Fruit fly (Drosophila melanogaster) whole organism, embryonic: ENCODE results near the gene CG10481.
A peak's percentile ranks its signal among the peaks of the same experiment; 100 is the strongest.

Experiments
- ATbp ChIP-seq: fragments of 200-800 bp; sonication (Bioruptor generic); optimal IDR thresholded peaks from 2 replicates; lab custom pipeline; 2017; ENCODE audit warnings: missing biosample characterization, mild to moderate bottlenecking, missing genetic modification characterization, missing genetic modification reagents
- BEAF-32 ChIP-seq: fragments of 200-800 bp; sonication (Bioruptor generic); optimal IDR thresholded peaks from 3 replicates; lab custom pipeline; 2017; ENCODE audit warnings: missing biosample characterization, missing genetic modification characterization, mild to moderate bottlenecking, moderate library complexity, missing genetic modification reagents
- CG11085 ChIP-seq: fragments of 200-800 bp; sonication (Bioruptor generic); IDR thresholded peaks from 2 replicates; pipeline ENCODE4 v1.3.6; 2022; ENCODE audit warnings: missing biosample characterization, missing genetic modification characterization
- CG12071 ChIP-seq: fragments of 200-800 bp; sonication (Bioruptor generic); optimal IDR thresholded peaks from 3 replicates; lab custom pipeline; 2018; ENCODE audit warnings: missing biosample characterization, mild to moderate bottlenecking, missing genetic modification characterization
- CG12155 ChIP-seq: fragments of 200-800 bp; sonication (Bioruptor generic); optimal IDR thresholded peaks from 3 replicates; lab custom pipeline; 2016; ENCODE audit warnings: missing biosample characterization, missing genetic modification characterization
- CG12299 ChIP-seq: fragments of 200-800 bp; sonication (Bioruptor generic); optimal IDR thresholded peaks from 2 replicates; lab custom pipeline; 2018; ENCODE audit warnings: missing biosample characterization, mild to moderate bottlenecking, missing genetic modification characterization
- CG14050 ChIP-seq: fragments of 200-800 bp; sonication (Bioruptor generic); IDR thresholded peaks from 3 replicates; pipeline ENCODE4 v1.3.6; 2022; ENCODE audit warnings: missing biosample characterization, missing genetic modification characterization
- CG15011 ChIP-seq: fragments of 200-800 bp; sonication (Bioruptor generic); optimal IDR thresholded peaks from 3 replicates; lab custom pipeline; 2018; ENCODE audit warnings: missing biosample characterization, mild to moderate bottlenecking, missing genetic modification characterization
- CG1647 ChIP-seq: fragments of 200-800 bp; sonication (Bioruptor generic); optimal IDR thresholded peaks from 3 replicates; lab custom pipeline; 2016; ENCODE audit warnings: missing biosample characterization, missing genetic modification characterization
- CG2129 ChIP-seq: fragments of 200-800 bp; sonication (Bioruptor generic); IDR thresholded peaks from 2 replicates; pipeline ENCODE4 v1.3.6; 2022; ENCODE audit warnings: missing biosample characterization, missing genetic modification characterization; ENCODE audit not compliant: partially characterized antibody
- CG2712 ChIP-seq: fragments of 200-800 bp; optimal IDR thresholded peaks from 3 replicates; lab custom pipeline; 2019; ENCODE audit warnings: missing biosample characterization, mild to moderate bottlenecking, missing genetic modification characterization, moderate library complexity
- CG4360 ChIP-seq: fragments of 200-800 bp; sonication (Bioruptor generic); IDR thresholded peaks from 2 replicates; pipeline ENCODE4 v1.3.6; 2022; ENCODE audit warnings: missing biosample characterization, missing genetic modification characterization
- CG4617 ChIP-seq: fragments of 200-800 bp; sonication (Bioruptor generic); optimal IDR thresholded peaks from 3 replicates; lab custom pipeline; 2016; ENCODE audit warnings: missing biosample characterization, missing genetic modification characterization, borderline replicate concordance
- CG4730 ChIP-seq: fragments of 200-800 bp; sonication (Bioruptor generic); IDR thresholded peaks from 2 replicates; pipeline ENCODE4 v1.3.6; 2022; ENCODE audit warnings: missing biosample characterization, missing genetic modification characterization
- CG4854 ChIP-seq: fragments of 200-800 bp; sonication (Bioruptor generic); optimal IDR thresholded peaks from 2 replicates; lab custom pipeline; 2016; ENCODE audit warnings: missing biosample characterization, missing genetic modification characterization, inconsistent platforms
- CG7745 ChIP-seq: fragments of 200-800 bp; sonication (Bioruptor generic); optimal IDR thresholded peaks from 2 replicates; lab custom pipeline; 2018; ENCODE audit warnings: missing biosample characterization, mild to moderate bottlenecking, missing genetic modification characterization, moderate library complexity
- CG8359 ChIP-seq: fragments of 200-800 bp; sonication (Bioruptor generic); optimal IDR thresholded peaks from 2 replicates; lab custom pipeline; 2017; ENCODE audit warnings: missing biosample characterization, mild to moderate bottlenecking, missing genetic modification characterization, borderline replicate concordance
- CTCF ChIP-seq: fragments of 200-800 bp; sonication (Bioruptor generic); optimal IDR thresholded peaks from 2 replicates; lab custom pipeline; 2017; ENCODE audit warnings: missing biosample characterization, mild to moderate bottlenecking, missing genetic modification characterization, moderate library complexity
- Dek ChIP-seq: fragments of 200-800 bp; sonication (Bioruptor generic); optimal IDR thresholded peaks from 3 replicates; lab custom pipeline; 2019; ENCODE audit warnings: missing biosample characterization, mild to moderate bottlenecking, missing genetic modification characterization, moderate library complexity
- Ets65A ChIP-seq: fragments of 200-800 bp; sonication (Bioruptor generic); peaks from one replicate; lab custom pipeline; 2016; ENCODE audit warnings: missing biosample characterization, missing genetic modification characterization
- Ets97D ChIP-seq: fragments of 200-800 bp; sonication (Bioruptor generic); optimal IDR thresholded peaks from 3 replicates; lab custom pipeline; 2016; ENCODE audit warnings: missing biosample characterization, missing genetic modification characterization
- H2.0 ChIP-seq: fragments of 200-800 bp; sonication (Bioruptor generic); IDR thresholded peaks from 2 replicates; pipeline ENCODE4 v1.3.6; 2022; ENCODE audit warnings: missing biosample characterization, missing genetic modification characterization
- Hr39 ChIP-seq: fragments of >200 bp; optimal IDR thresholded peaks from 2 replicates; lab custom pipeline; 2017
- Hr51 ChIP-seq, 2 experiments: fragments of 200-800 bp; sonication (Bioruptor generic); optimal IDR thresholded peaks; 2 replicates in 1 of 2; 3 replicates in 1 of 2; lab custom pipeline; 2016 to 2018; ENCODE audit warnings: missing biosample characterization in 2 of 2, missing genetic modification characterization in 2 of 2, mild to moderate bottlenecking in 1 of 2, moderate library complexity in 1 of 2
- Lpt ChIP-seq: fragments of >200 bp; optimal IDR thresholded peaks from 2 replicates; lab custom pipeline; 2018; ENCODE audit warnings: missing biosample characterization, missing genetic modification characterization
- MTF-1 ChIP-seq: fragments of 200-800 bp; sonication (Bioruptor generic); optimal IDR thresholded peaks from 2 replicates; lab custom pipeline; 2018; ENCODE audit warnings: missing biosample characterization, mild to moderate bottlenecking, missing genetic modification characterization, borderline replicate concordance
- Scr ChIP-seq: fragments of 200-800 bp; sonication (Bioruptor generic); IDR thresholded peaks from 2 replicates; pipeline ENCODE4 v1.3.6; 2022; ENCODE audit warnings: missing biosample characterization, missing genetic modification characterization; ENCODE audit not compliant: partially characterized antibody
- Sin3A ChIP-seq: fragments of >200 bp; optimal IDR thresholded peaks from 2 replicates; lab custom pipeline; 2018
- Sry-β ChIP-seq: fragments of 200-800 bp; sonication (Bioruptor generic); optimal IDR thresholded peaks from 2 replicates; lab custom pipeline; 2018; ENCODE audit warnings: missing biosample characterization, mild to moderate bottlenecking, missing genetic modification characterization, moderate library complexity
- Trl ChIP-seq, 3 experiments: fragments of >200 bp in 2 of 3; fragments of 200-800 bp in 1 of 3; sonication (Bioruptor generic) in 1 of 3; optimal IDR thresholded peaks; 2 replicates in 1 of 3; 3 replicates in 2 of 3; lab custom pipeline; 2016 to 2017; ENCODE audit warnings: missing biosample characterization in 1 of 3, missing genetic modification characterization in 1 of 3
- Usf ChIP-seq: fragments of 200-800 bp; sonication (Bioruptor generic); optimal IDR thresholded peaks from 2 replicates; lab custom pipeline; 2017; ENCODE audit warnings: missing genotype, missing biosample characterization, missing genetic modification characterization
- cg ChIP-seq: fragments of 200-800 bp; sonication (Bioruptor generic); optimal IDR thresholded peaks from 3 replicates; lab custom pipeline; 2019; ENCODE audit warnings: missing biosample characterization, mild to moderate bottlenecking, missing genetic modification characterization, moderate library complexity
- crol ChIP-seq: fragments of 200-800 bp; sonication (Bioruptor generic); IDR thresholded peaks from 2 replicates; pipeline ENCODE4 v1.3.6; 2022; ENCODE audit warnings: missing biosample characterization, missing genetic modification characterization
- danr ChIP-seq: fragments of 200-800 bp; sonication (Bioruptor generic); IDR thresholded peaks from 2 replicates; pipeline ENCODE4 v1.3.6; 2022; ENCODE audit warnings: missing biosample characterization, missing genetic modification characterization
- dmrt11E ChIP-seq: fragments of 200-800 bp; sonication (Bioruptor generic); optimal IDR thresholded peaks from 3 replicates; lab custom pipeline; 2018; ENCODE audit warnings: missing biosample characterization, mild to moderate bottlenecking, missing genetic modification characterization, moderate library complexity
- dpn ChIP-seq, 2 experiments: fragments of 200-800 bp; sonication (Bioruptor generic); optimal IDR thresholded peaks; 3 replicates each; lab custom pipeline; 2016; ENCODE audit warnings: missing biosample characterization in 2 of 2, missing genetic modification characterization in 2 of 2
- fu2 ChIP-seq: fragments of 200-800 bp; sonication (Bioruptor generic); optimal IDR thresholded peaks from 2 replicates; lab custom pipeline; 2016; ENCODE audit warnings: missing biosample characterization, missing genetic modification characterization
- gt ChIP-seq: fragments of 200-800 bp; sonication (Bioruptor generic); IDR thresholded peaks from 2 replicates; pipeline ENCODE4 v1.3.6; 2022; ENCODE audit warnings: missing biosample characterization, missing genetic modification characterization
- ham ChIP-seq: fragments of 200-800 bp; sonication (Bioruptor generic); IDR thresholded peaks from 2 replicates; pipeline ENCODE4 v1.3.6; 2022; ENCODE audit warnings: missing biosample characterization, missing genetic modification characterization
- ken ChIP-seq: fragments of 200-800 bp; sonication (Bioruptor generic); IDR thresholded peaks from 3 replicates; pipeline ENCODE4 v1.3.6; 2022; ENCODE audit warnings: missing biosample characterization, missing genetic modification characterization
- lbe ChIP-seq: fragments of 200-800 bp; sonication (Bioruptor generic); optimal IDR thresholded peaks from 2 replicates; lab custom pipeline; 2016; ENCODE audit warnings: missing biosample characterization, mild to moderate bottlenecking, missing genetic modification characterization
- lmd ChIP-seq: fragments of 200-800 bp; sonication (Bioruptor generic); IDR thresholded peaks from 2 replicates; pipeline ENCODE4 v1.3.6; 2022; ENCODE audit warnings: missing biosample characterization, missing genetic modification characterization
- pho ChIP-seq: fragments of 200-800 bp; sonication (Bioruptor generic); optimal IDR thresholded peaks from 2 replicates; lab custom pipeline; 2016; ENCODE audit warnings: missing biosample characterization, missing genetic modification characterization
- pnt ChIP-seq: fragments of 200-800 bp; sonication (Bioruptor generic); optimal IDR thresholded peaks from 3 replicates; lab custom pipeline; 2016; ENCODE audit warnings: missing biosample characterization, missing genetic modification characterization
- pum ChIP-seq: fragments of 200-800 bp; sonication (Bioruptor generic); optimal IDR thresholded peaks from 2 replicates; lab custom pipeline; 2016; ENCODE audit warnings: missing biosample characterization, missing genetic modification characterization
- scrt ChIP-seq: fragments of 200-800 bp; sonication (Bioruptor generic); optimal IDR thresholded peaks from 2 replicates; lab custom pipeline; 2018; ENCODE audit warnings: missing biosample characterization, mild to moderate bottlenecking, missing genetic modification characterization, moderate library complexity
- sisA ChIP-seq: fragments of 200-800 bp; sonication (Bioruptor generic); IDR thresholded peaks from 2 replicates; pipeline ENCODE4 v1.3.6; 2022; ENCODE audit warnings: missing biosample characterization, missing genetic modification characterization
- tin ChIP-seq: fragments of 200-800 bp; sonication (Bioruptor generic); optimal IDR thresholded peaks from 3 replicates; lab custom pipeline; 2016; ENCODE audit warnings: missing biosample characterization, missing genetic modification characterization
- tx ChIP-seq: fragments of 200-800 bp; sonication (Bioruptor generic); optimal IDR thresholded peaks from 2 replicates; lab custom pipeline; 2016; ENCODE audit warnings: missing biosample characterization, missing genetic modification characterization
- yki ChIP-seq: fragments of >200 bp; optimal IDR thresholded peaks from 3 replicates; lab custom pipeline; 2018
- zfh1 ChIP-seq: fragments of 200-800 bp; sonication (Bioruptor generic); IDR thresholded peaks from 3 replicates; pipeline ENCODE4 v1.3.6; 2022; ENCODE audit warnings: missing biosample characterization, missing genetic modification characterization

CG10481 gene

dm6 chr2L:19895526-19896185, 3.3 kb upstream of the CG10481 start (continued):
- TF ChIP-seq Scr (GFP tag; lab: Robert Waterston, UW), result no peak
- peak; percentile 47 for TF ChIP-seq scrt (GFP tag; lab: Kevin White, UChicago)
- no peak for TF ChIP-seq ken (GFP tag; lab: Robert Waterston, UW)
- TF ChIP-seq CG1647 (GFP tag; lab: Kevin White, UChicago), result no peak
- peak; percentile 35 for TF ChIP-seq MTF-1 (GFP tag; lab: Kevin White, UChicago)
- TF ChIP-seq CG12155 (GFP tag; lab: Kevin White, UChicago), result peak; percentile 45
- no peak for TF ChIP-seq BEAF-32 (GFP tag; lab: Kevin White, UChicago)
- peak; percentile 90 for TF ChIP-seq CG2712 (tag; lab: Kevin White, UChicago)
- peak; percentile 37 for TF ChIP-seq CG12299 (tag; lab: Kevin White, UChicago)
- TF ChIP-seq Usf (GFP tag; lab: Kevin White, UChicago), result peak; percentile 2
- peak; percentile 7 for TF ChIP-seq pum (GFP tag; lab: Kevin White, UChicago)
- no peak for TF ChIP-seq CG7745 (tag; lab: Kevin White, UChicago)
- no peak for TF ChIP-seq CG4730 (GFP tag; lab: Robert Waterston, UW)
- TF ChIP-seq ham, result no peak
- no peak for TF ChIP-seq gt (GFP tag; lab: Robert Waterston, UW)
- TF ChIP-seq Hr39 (lab: Kevin White, UChicago), result no peak
- TF ChIP-seq dpn (GFP tag; optimal IDR thresholded peaks at IDR 0.05; lab: Kevin White, UChicago), result peak; percentile 35 to 65
- peak; percentile 39 for TF ChIP-seq CTCF (GFP tag; lab: Kevin White, UChicago)
- TF ChIP-seq fu2 (GFP tag; lab: Kevin White, UChicago), result no peak
- peak; percentile 18; the same call in 1 of the 3 replicates for TF ChIP-seq CG14050 (GFP tag; lab: Robert Waterston, UW)
- no peak for TF ChIP-seq CG12071 (GFP tag; lab: Kevin White, UChicago)
- TF ChIP-seq cg (GFP tag; lab: Kevin White, UChicago), result no peak
- peak; percentile 54 for TF ChIP-seq CG8359 (GFP tag; lab: Kevin White, UChicago)
- peak; percentile 48 for TF ChIP-seq Dek (tag; lab: Kevin White, UChicago)
- no peak for TF ChIP-seq CG11085 (GFP tag; lab: Robert Waterston, UW)
- TF ChIP-seq zfh1 (GFP tag; lab: Robert Waterston, UW), result peak; percentile 53; the same call in 2 of the 3 replicates
- no peak for TF ChIP-seq tx (GFP tag; lab: Kevin White, UChicago)
- TF ChIP-seq CG4617 (GFP tag; lab: Kevin White, UChicago), result no peak
- TF ChIP-seq lbe (GFP tag; lab: Kevin White, UChicago), result no peak
- no peak for TF ChIP-seq Ets97D (GFP tag; lab: Kevin White, UChicago)
- no peak for TF ChIP-seq Sin3A
- TF ChIP-seq ATbp (GFP tag; lab: Kevin White, UChicago), result peak; percentile 70
- TF ChIP-seq tin, result peak; percentile 76
- TF ChIP-seq danr (GFP tag; lab: Robert Waterston, UW), result peak; percentile 36; the same call in 1 of the 2 replicates
- TF ChIP-seq Ets65A (GFP tag; lab: Kevin White, UChicago), result peak; percentile 92
- TF ChIP-seq lmd, result peak; percentile 48
- TF ChIP-seq H2.0 (GFP tag; lab: Robert Waterston, UW), result no peak
- no peak for TF ChIP-seq Lpt
- 0 out of 2 replicates have a peak, but pooled peaks have one; percentile 24 for TF ChIP-seq CG4360 (GFP tag; lab: Robert Waterston, UW)
- TF ChIP-seq Trl (optimal IDR thresholded peaks at IDR 0.05; lab: Kevin White, UChicago), result no peak
- no peak for TF ChIP-seq Trl (GFP tag; optimal IDR thresholded peaks at IDR 0.05; lab: Kevin White, UChicago)
- no peak for TF ChIP-seq CG4854
- TF ChIP-seq Sry-β (GFP tag; lab: Kevin White, UChicago), result peak; percentile 69
- TF ChIP-seq crol (GFP tag; lab: Robert Waterston, UW), result no peak
- TF ChIP-seq pho (GFP tag; lab: Kevin White, UChicago), result no peak
- TF ChIP-seq sisA (GFP tag; lab: Robert Waterston, UW), result no peak; the same call in 1 of the 2 replicates
- no peak for TF ChIP-seq pnt (GFP tag; lab: Kevin White, UChicago)
- peak in 1 of 2 experiments; percentile 87 for TF ChIP-seq Hr51 (GFP tag; optimal IDR thresholded peaks at IDR 0.05; lab: Kevin White, UChicago)
- no peak for TF ChIP-seq CG2129 (GFP tag; lab: Robert Waterston, UW)
- TF ChIP-seq yki (lab: Kevin White, UChicago), result no peak
- no peak for TF ChIP-seq CG15011 (GFP tag; lab: Kevin White, UChicago)
- peak; percentile 89 for TF ChIP-seq dmrt11E (tag; lab: Kevin White, UChicago)
